Fruit fly (Drosophila melanogaster): ENCODE measurements around the gene CG1632.

Gene CG1632

DNA sequence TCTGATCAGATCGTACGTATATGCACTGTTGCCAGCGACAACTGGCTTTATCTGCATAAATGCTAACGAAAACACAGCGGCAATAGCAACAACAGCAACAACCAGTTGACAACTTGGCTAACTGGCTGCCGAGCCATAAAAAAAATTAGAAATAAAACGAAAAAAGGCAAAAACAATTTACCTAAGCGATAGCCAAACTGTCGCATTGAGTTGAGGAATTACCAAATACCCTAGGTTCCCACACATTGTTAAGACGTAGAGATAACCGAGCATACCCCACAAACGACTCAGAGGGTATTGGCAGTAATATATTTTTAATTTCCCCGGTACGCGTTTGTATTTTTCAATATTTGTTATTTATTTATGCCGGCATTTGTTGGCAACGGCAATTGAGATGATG is 19.3 kb upstream of the CG1632 start:
- TF ChIP-seq CG8159 (tag; optimal IDR thresholded peaks at IDR 0.05), result no peak
- TF ChIP-seq CG12605 (GFP tag; IDR thresholded peaks at IDR 0.05), result no peak
- no peak for TF ChIP-seq CG17806 (tag; optimal IDR thresholded peaks at IDR 0.05)
- TF ChIP-seq fd96Ca (GFP tag; IDR thresholded peaks at IDR 0.05), result peak; percentile 65; the same call in 2 of the 3 replicates
- peak; percentile 63; the same call in 1 of the 2 replicates for TF ChIP-seq Ets98B (GFP tag; IDR thresholded peaks at IDR 0.05)
- TF ChIP-seq CG32121 (GFP tag; IDR thresholded peaks at IDR 0.05), result peak; percentile 60
- TF ChIP-seq CG14655 (GFP tag; optimal IDR thresholded peaks at IDR 0.05), result no peak
- no peak for TF ChIP-seq CG4496 (GFP tag; IDR thresholded peaks at IDR 0.05)
- no peak for TF ChIP-seq Pif1B (GFP tag; optimal IDR thresholded peaks at IDR 0.05)

DNA sequence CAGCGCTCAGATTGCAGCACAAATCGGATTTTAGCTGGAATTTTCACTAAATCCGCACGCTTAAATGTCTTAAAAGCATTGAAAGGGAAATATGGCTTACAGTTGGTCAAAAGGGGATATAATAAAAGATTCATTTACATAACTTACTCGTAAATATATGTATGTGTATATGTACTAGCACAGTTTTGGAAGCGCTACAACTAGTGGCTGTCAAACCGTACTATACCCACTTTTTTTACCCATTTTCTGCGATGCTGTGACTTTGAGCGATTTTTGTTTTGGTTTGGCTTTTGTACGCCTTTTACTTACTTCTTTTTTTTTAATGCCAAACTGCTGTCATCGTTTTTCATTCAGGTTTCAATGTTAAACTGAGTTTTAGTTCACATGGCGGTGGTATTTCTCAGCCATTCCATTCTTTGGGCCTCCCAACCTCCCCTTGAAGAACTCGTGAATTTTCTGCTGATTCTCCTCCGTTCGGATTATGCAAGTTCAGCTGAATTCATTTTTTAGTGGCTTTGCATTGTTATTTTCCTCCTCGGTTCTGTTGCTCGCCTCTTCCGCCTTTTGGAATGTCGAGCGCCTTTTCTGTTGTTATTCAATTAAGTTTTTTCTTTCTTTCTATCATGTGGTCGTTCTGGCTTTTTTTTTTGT is 18.4 kb upstream of the CG1632 start:
- TF ChIP-seq CG8301 (tag; optimal IDR thresholded peaks at IDR 0.05) (no peak), Pif1B (GFP tag; optimal IDR thresholded peaks at IDR 0.05) (no peak), CG12605 (GFP tag; IDR thresholded peaks at IDR 0.05) (no peak), EcR (GFP tag; optimal IDR thresholded peaks at IDR 0.05) (no peak), CG15710 (tag; optimal IDR thresholded peaks at IDR 0.05) (no peak)

DNA sequence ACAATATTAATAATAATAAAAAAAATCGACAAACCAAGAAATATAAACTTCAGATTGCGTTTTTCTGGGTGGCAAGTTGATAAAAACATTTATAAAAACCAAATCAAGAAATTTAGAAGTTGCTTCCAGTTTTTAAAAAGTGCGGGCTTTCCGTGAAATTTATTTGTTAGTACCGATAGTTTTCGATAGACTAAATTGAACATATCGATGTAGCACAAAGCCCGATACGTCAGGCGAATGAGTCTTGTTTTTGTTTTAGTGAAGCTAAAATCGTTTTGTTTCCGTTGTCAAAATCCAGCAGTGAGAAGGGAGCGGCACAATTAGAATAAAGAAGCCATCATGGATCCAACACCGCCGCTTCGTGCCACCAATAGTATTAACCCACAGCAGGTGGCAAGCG is 12.0 kb upstream of the CG1632 start, which contains the start of gene CG2147:
Gene CG2147 (plus strand): TSS at position 254 of the 400 bp plus-strand sequence.
- TF ChIP-seq CG15710 (tag; optimal IDR thresholded peaks at IDR 0.05), result no peak

DNA sequence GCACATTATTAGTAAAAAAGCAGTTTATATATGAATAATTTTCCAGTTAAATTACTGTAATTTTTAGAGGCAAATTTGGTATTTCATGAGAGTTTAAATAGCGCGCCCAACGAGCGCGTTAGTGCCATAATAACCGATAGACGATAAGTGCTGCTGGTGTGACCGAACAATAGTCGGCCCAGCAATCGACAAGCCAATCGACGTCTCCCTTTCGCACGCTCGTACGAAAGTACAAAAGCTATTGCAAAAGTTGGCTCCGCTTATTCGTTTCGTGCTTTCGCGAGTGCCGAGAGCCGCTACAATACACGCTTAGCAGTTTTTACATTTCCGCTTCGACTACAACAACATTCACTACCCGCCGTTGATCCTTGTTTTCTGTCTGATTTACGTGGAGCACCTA is 10.2 kb upstream of the CG1632 start, which contains the start of gene Trxr1:
Gene Trxr1 (plus strand): TSS at position 231 of the 400 bp plus-strand sequence.
- no peak for TF ChIP-seq Pif1A (GFP tag; optimal IDR thresholded peaks at IDR 0.05)
- TF ChIP-seq CG8159 (tag; optimal IDR thresholded peaks at IDR 0.05), result peak; percentile 16
- peak; percentile 5 for TF ChIP-seq CG15710 (tag; optimal IDR thresholded peaks at IDR 0.05)
- TF ChIP-seq CG4496 (GFP tag; IDR thresholded peaks at IDR 0.05), result 0 out of 3 replicates have a peak, but pooled peaks have one; percentile 50

DNA sequence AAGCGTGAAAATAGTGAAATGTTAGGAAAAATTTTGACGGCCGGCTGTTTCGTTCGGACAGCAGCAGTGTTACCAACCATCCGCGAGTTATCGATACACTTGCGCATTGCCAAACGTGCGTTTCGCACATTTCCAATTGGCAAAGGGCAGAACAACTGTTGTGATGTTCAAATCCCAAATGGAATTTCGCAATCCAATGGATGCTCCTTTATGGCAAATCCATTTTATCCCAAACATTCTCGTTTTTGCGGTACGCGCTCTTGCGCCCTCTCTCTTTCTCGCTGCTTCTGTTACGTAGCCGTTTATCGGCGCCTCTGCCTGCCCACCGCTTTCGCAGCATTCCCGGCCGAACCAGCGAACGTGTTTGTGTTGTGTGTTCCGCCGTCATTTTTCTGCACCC is 9.2 kb upstream of the CG1632 start:
- no peak for TF ChIP-seq Ets98B (GFP tag; IDR thresholded peaks at IDR 0.05)
- TF ChIP-seq Snoo (tag; optimal IDR thresholded peaks at IDR 0.05), result no peak
- no peak for TF ChIP-seq Pif1B (GFP tag; optimal IDR thresholded peaks at IDR 0.05)
- no peak for TF ChIP-seq Pif1A (GFP tag; optimal IDR thresholded peaks at IDR 0.05)
- TF ChIP-seq CG13204 (GFP tag; optimal IDR thresholded peaks at IDR 0.05), result no peak
- no peak for TF ChIP-seq rn (GFP tag; IDR thresholded peaks at IDR 0.05)
- no peak for TF ChIP-seq CG17806 (tag; optimal IDR thresholded peaks at IDR 0.05)
- TF ChIP-seq CG10348 (GFP tag; IDR thresholded peaks at IDR 0.05), result no peak
- no peak for TF ChIP-seq CG32121 (GFP tag; IDR thresholded peaks at IDR 0.05)
- TF ChIP-seq D1 (tag; optimal IDR thresholded peaks at IDR 0.05), result no peak

DNA sequence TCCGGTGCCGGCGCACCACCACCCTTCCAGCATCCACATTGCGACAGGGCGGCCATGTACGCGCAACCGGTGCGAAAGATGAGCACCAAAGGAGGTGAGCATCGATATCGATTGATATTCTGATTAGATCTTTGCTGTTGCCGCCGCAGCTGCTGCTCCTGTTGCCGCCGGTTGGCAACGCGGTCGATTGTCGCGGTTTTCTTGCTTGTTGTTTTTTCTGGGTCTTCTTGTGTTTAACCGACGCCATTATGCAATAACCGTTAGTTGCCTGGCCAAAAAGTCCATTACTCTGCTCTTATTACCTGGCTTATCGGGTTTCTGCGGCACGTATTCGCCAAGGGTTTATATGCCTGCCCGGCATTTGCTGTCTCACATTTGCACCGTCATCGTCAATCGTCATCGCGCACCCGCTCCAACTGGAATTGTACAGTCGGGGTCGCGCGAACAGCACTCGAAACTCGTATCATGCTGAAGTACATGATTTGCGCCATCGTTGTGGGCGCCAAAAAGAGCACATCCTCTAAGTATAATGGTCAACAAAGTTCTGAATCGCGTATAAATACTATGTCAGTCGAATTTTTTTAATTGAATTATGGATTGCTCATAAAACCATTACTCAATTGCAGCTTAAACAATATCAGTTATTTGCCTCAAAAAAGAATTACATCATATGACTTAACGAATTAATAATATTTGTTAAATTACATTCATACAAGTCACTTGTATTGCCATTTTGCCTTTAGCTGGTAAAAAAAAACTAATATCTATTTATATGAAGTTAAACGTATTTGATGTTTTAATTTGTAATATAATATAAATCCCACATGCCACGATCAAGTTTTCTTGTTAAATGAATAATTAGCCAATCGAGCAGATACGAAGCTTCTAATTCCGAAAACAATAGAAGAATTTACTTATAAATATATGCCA is 8.2 kb upstream of the CG1632 start, which contains the start of gene sni:
Gene sni (minus strand): TSS at position 51 of the 930 bp plus-strand sequence.
- peak; percentile 41; the same call in 1 of the 2 replicates for TF ChIP-seq CG32121 (GFP tag; IDR thresholded peaks at IDR 0.05)
- no peak for TF ChIP-seq EcR (GFP tag; optimal IDR thresholded peaks at IDR 0.05)
- TF ChIP-seq CG15710 (tag; optimal IDR thresholded peaks at IDR 0.05), result peak; percentile 20
- TF ChIP-seq D1 (tag; optimal IDR thresholded peaks at IDR 0.05), result no peak
- TF ChIP-seq CG17806 (tag; optimal IDR thresholded peaks at IDR 0.05), result peak; percentile 29
- no peak for TF ChIP-seq CG13204 (GFP tag; optimal IDR thresholded peaks at IDR 0.05)
- 0 out of 3 replicates have a peak, but pooled peaks have one; percentile 43 for TF ChIP-seq CG4496 (GFP tag; IDR thresholded peaks at IDR 0.05)
- peak; percentile 14 for TF ChIP-seq gl (tag; optimal IDR thresholded peaks at IDR 0.05)
- TF ChIP-seq Pif1B (GFP tag; optimal IDR thresholded peaks at IDR 0.05), result no peak
- TF ChIP-seq CG8301 (tag; optimal IDR thresholded peaks at IDR 0.05), result peak; percentile 39
- no peak for TF ChIP-seq rn (GFP tag; IDR thresholded peaks at IDR 0.05)
- no peak for TF ChIP-seq CG10348 (GFP tag; IDR thresholded peaks at IDR 0.05)
- TF ChIP-seq CG12605 (GFP tag; IDR thresholded peaks at IDR 0.05), result peak; percentile 25; the same call in 1 of the 2 replicates
- TF ChIP-seq CG14655 (GFP tag; optimal IDR thresholded peaks at IDR 0.05), result no peak
- TF ChIP-seq fd96Ca (GFP tag; IDR thresholded peaks at IDR 0.05), result peak; percentile 11; the same call in 1 of the 3 replicates
- TF ChIP-seq Ets98B (GFP tag; IDR thresholded peaks at IDR 0.05), result peak; percentile 46
- peak; percentile 40 for TF ChIP-seq CG9948 (tag; optimal IDR thresholded peaks at IDR 0.05)
- TF ChIP-seq CG8159 (tag; optimal IDR thresholded peaks at IDR 0.05), result peak; percentile 39
- TF ChIP-seq Pif1A (GFP tag; optimal IDR thresholded peaks at IDR 0.05), result peak; percentile 46
- TF ChIP-seq Snoo (tag; optimal IDR thresholded peaks at IDR 0.05), result peak; percentile 29
- TF ChIP-seq CG34367 (tag; optimal IDR thresholded peaks at IDR 0.05), result peak; percentile 4
